Worm (Caenorhabditis elegans) whole organism, young adult: ENCODE results near the gene pkc-1.

Experiments used
- B0019.2 ChIP-seq: fragments of 200-800 bp; sonication (Bioruptor generic); conservative IDR thresholded peaks from 2 replicates; pipeline ENCODE4 v1.3.6; 2022; ENCODE audit warnings: missing genetic modification reagents, missing genetic modification characterization, missing compliant biosample characterization
- B0035.1 ChIP-seq: sonication (generic microtip); optimal IDR thresholded peaks from 2 replicates; lab custom pipeline; 2016; ENCODE audit warnings: missing genetic modification characterization, mild to moderate bottlenecking, missing compliant biosample characterization, missing genotype, missing genetic modification reagents
- B0261.1 ChIP-seq: sonication (generic microtip); optimal IDR thresholded peaks from 2 replicates; lab custom pipeline; 2016; ENCODE audit warnings: mild to moderate bottlenecking, missing genetic modification characterization, moderate library complexity, missing compliant biosample characterization
- C06A6.2 ChIP-seq: fragments of 200-800 bp; sonication (Bioruptor generic); conservative IDR thresholded peaks from 2 replicates; pipeline ENCODE4 v1.3.6; 2022; ENCODE audit warnings: missing genetic modification characterization, missing compliant biosample characterization
- D2030.7 ChIP-seq: fragments of 200-800 bp; sonication (Bioruptor generic); IDR thresholded peaks from 2 replicates; pipeline ENCODE4 v1.3.6; 2022; ENCODE audit warnings: missing genetic modification reagents, missing genetic modification characterization, missing compliant biosample characterization
- F23B12.7 ChIP-seq: sonication (generic microtip); optimal IDR thresholded peaks from 2 replicates; lab custom pipeline; 2017; ENCODE audit warnings: missing genetic modification characterization, mild to moderate bottlenecking, missing compliant biosample characterization, antibody characterized with exemption, moderate library complexity; ENCODE audit not compliant: insufficient read depth
- F33H1.4 ChIP-seq: fragments of 200-800 bp; sonication (Bioruptor generic); IDR thresholded peaks from 2 replicates; pipeline ENCODE4 v1.3.6; 2022; ENCODE audit warnings: missing genetic modification reagents, missing genetic modification characterization, missing compliant biosample characterization
- F52B5.7 ChIP-seq: sonication (generic microtip); optimal IDR thresholded peaks from 2 replicates; lab custom pipeline; 2016; ENCODE audit warnings: mild to moderate bottlenecking, missing genetic modification characterization, missing compliant biosample characterization
- F57C9.4 ChIP-seq: sonication (generic microtip); optimal IDR thresholded peaks from 2 replicates; lab custom pipeline; 2017; ENCODE audit warnings: mild to moderate bottlenecking, missing genetic modification characterization, missing compliant biosample characterization
- K11D2.4 ChIP-seq: fragments of 200-800 bp; sonication (Bioruptor generic); IDR thresholded peaks from 2 replicates; pipeline ENCODE4 v1.3.6; 2022; ENCODE audit warnings: missing genetic modification reagents, missing genetic modification characterization, missing compliant biosample characterization
- K12H6.12 ChIP-seq: fragments of 200-800 bp; sonication (Bioruptor generic); optimal IDR thresholded peaks from 2 replicates; lab custom pipeline; 2018; ENCODE audit warnings: mild to moderate bottlenecking, missing genetic modification characterization, missing compliant biosample characterization
- T26A5.8 ChIP-seq: sonication (generic microtip); optimal IDR thresholded peaks from 2 replicates; lab custom pipeline; 2016; ENCODE audit warnings: missing genetic modification characterization, missing compliant biosample characterization
- Y67H2A.10 ChIP-seq: fragments of 200-800 bp; sonication (Bioruptor generic); conservative IDR thresholded peaks from 2 replicates; pipeline ENCODE4 v1.3.6; 2022; ENCODE audit warnings: missing genetic modification reagents, missing genetic modification characterization, missing compliant biosample characterization
- aptf-2 ChIP-seq: fragments of 200-800 bp; sonication (Bioruptor generic); conservative IDR thresholded peaks from 2 replicates; pipeline ENCODE4 v1.3.6; 2022; ENCODE audit warnings: missing genetic modification reagents, missing genetic modification characterization, missing compliant biosample characterization
- athp-1 ChIP-seq: sonication (generic microtip); optimal IDR thresholded peaks from 2 replicates; lab custom pipeline; 2017; ENCODE audit warnings: mild to moderate bottlenecking, missing genetic modification characterization, missing compliant biosample characterization
- ccch-3 ChIP-seq: fragments of 200-800 bp; sonication (Bioruptor generic); optimal IDR thresholded peaks from 2 replicates; lab custom pipeline; 2018; ENCODE audit warnings: mild to moderate bottlenecking, missing genetic modification characterization, missing compliant biosample characterization
- cebp-1 ChIP-seq, 2 experiments: fragments of 200-800 bp in 1 of 2; sonication (Bioruptor generic) in 1 of 2; sonication (generic microtip) in 1 of 2; IDR thresholded peaks in 1 of 2; optimal IDR thresholded peaks in 1 of 2; 2 replicates each; pipeline versions ENCODE4 v1.3.6 to Lab custom; 2017 to 2022; ENCODE audit warnings: missing compliant biosample characterization in 2 of 2, missing genetic modification characterization in 2 of 2, mild to moderate bottlenecking in 1 of 2, missing genetic modification reagents in 1 of 2, moderate library complexity in 1 of 2
- ceh-100 ChIP-seq: fragments of 200-800 bp; sonication (Bioruptor generic); IDR thresholded peaks from 2 replicates; pipeline ENCODE4 v1.3.6; 2022; ENCODE audit warnings: missing genetic modification reagents, missing genetic modification characterization, missing compliant biosample characterization
- ceh-58 ChIP-seq: fragments of 200-800 bp; sonication (Bioruptor generic); IDR thresholded peaks from 2 replicates; pipeline ENCODE4 v1.3.6; 2022; ENCODE audit warnings: missing genetic modification characterization, missing compliant biosample characterization
- chd-7 ChIP-seq: sonication (generic microtip); optimal IDR thresholded peaks from 2 replicates; lab custom pipeline; 2016; ENCODE audit warnings: mild to moderate bottlenecking, missing genetic modification characterization, moderate library complexity, missing compliant biosample characterization
- dox-1 ChIP-seq: fragments of 200-800 bp; sonication (Bioruptor generic); IDR thresholded peaks from 2 replicates; pipeline ENCODE4 v1.3.6; 2022; ENCODE audit warnings: missing genetic modification reagents, missing genetic modification characterization, missing compliant biosample characterization
- dpl-1 ChIP-seq: fragments of 150-350 bp; optimal IDR thresholded peaks from 2 replicates; lab custom pipeline; 2014; ENCODE audit warnings: missing biosample characterization, missing genetic modification reagents, missing genetic modification characterization
- efl-1 ChIP-seq: fragments of 150-350 bp; optimal IDR thresholded peaks from 2 replicates; lab custom pipeline; 2014; ENCODE audit warnings: missing biosample characterization, missing genetic modification reagents, missing genetic modification characterization
- ets-4 ChIP-seq: fragments of 200-800 bp; sonication (Bioruptor generic); optimal IDR thresholded peaks from 2 replicates; lab custom pipeline; 2018; ENCODE audit warnings: mild to moderate bottlenecking, missing genetic modification characterization, missing compliant biosample characterization
- fkh-3 ChIP-seq: sonication (generic microtip); optimal IDR thresholded peaks from 2 replicates; lab custom pipeline; 2016; ENCODE audit warnings: mild to moderate bottlenecking, missing genetic modification characterization, missing compliant biosample characterization
- gei-17 ChIP-seq: fragments of 200-800 bp; sonication (Bioruptor generic); optimal IDR thresholded peaks from 2 replicates; lab custom pipeline; 2018; ENCODE audit warnings: mild to moderate bottlenecking, missing genetic modification characterization, missing compliant biosample characterization
- hmg-1.2 ChIP-seq: fragments of 200-800 bp; sonication (Bioruptor generic); IDR thresholded peaks from 2 replicates; pipeline ENCODE4 v1.3.6; 2022; ENCODE audit warnings: missing genetic modification reagents, missing genetic modification characterization, missing compliant biosample characterization
- hmg-20 ChIP-seq: fragments of 200-800 bp; sonication (Bioruptor generic); IDR thresholded peaks from 2 replicates; pipeline ENCODE4 v1.3.6; 2022; ENCODE audit warnings: missing genetic modification reagents, missing genetic modification characterization, missing compliant biosample characterization
- lag-1 ChIP-seq: fragments of 200-800 bp; sonication (Bioruptor generic); IDR thresholded peaks from 2 replicates; pipeline ENCODE4 v1.3.6; 2022; ENCODE audit warnings: missing genetic modification reagents, missing genetic modification characterization, missing compliant biosample characterization
- lin-26 ChIP-seq: fragments of 200-800 bp; sonication (Bioruptor generic); IDR thresholded peaks from 2 replicates; pipeline ENCODE4 v1.3.6; 2022; ENCODE audit warnings: missing genetic modification reagents, missing genetic modification characterization, missing compliant biosample characterization
- lsy-27 ChIP-seq: sonication (generic microtip); optimal IDR thresholded peaks from 2 replicates; lab custom pipeline; 2017; ENCODE audit warnings: missing genetic modification characterization, mild to moderate bottlenecking, missing compliant biosample characterization, antibody characterized with exemption, missing genotype, borderline replicate concordance; ENCODE audit not compliant: insufficient read depth
- nfya-2 ChIP-seq: fragments of 200-800 bp; sonication (Bioruptor generic); IDR thresholded peaks from 2 replicates; pipeline ENCODE4 v1.3.6; 2022; ENCODE audit warnings: missing genetic modification reagents, missing genetic modification characterization, missing compliant biosample characterization
- nfyb-1 ChIP-seq: fragments of 200-800 bp; sonication (Bioruptor generic); IDR thresholded peaks from 2 replicates; pipeline ENCODE4 v1.3.6; 2022; ENCODE audit warnings: missing genetic modification reagents, missing genetic modification characterization, missing compliant biosample characterization
- nhr-120 ChIP-seq: fragments of 200-800 bp; sonication (Bioruptor generic); IDR thresholded peaks from 2 replicates; pipeline ENCODE4 v1.3.6; 2022; ENCODE audit warnings: missing genetic modification characterization, missing compliant biosample characterization
- nhr-27 ChIP-seq: fragments of 200-800 bp; sonication (Bioruptor generic); optimal IDR thresholded peaks from 2 replicates; lab custom pipeline; 2018; ENCODE audit warnings: mild to moderate bottlenecking, missing genetic modification characterization, moderate library complexity, missing compliant biosample characterization
- rcor-1 ChIP-seq: fragments of 200-800 bp; sonication (Bioruptor generic); IDR thresholded peaks from 2 replicates; pipeline ENCODE4 v1.3.6; 2022; ENCODE audit warnings: missing genetic modification reagents, missing genetic modification characterization, missing compliant biosample characterization
- repo-1 ChIP-seq: sonication (generic microtip); optimal IDR thresholded peaks from 2 replicates; lab custom pipeline; 2017; ENCODE audit warnings: mild to moderate bottlenecking, missing genetic modification characterization, missing compliant biosample characterization
- rpc-1 ChIP-seq, 2 experiments: fragments of 150-350 bp in 1 of 2; sonication (generic microtip) in 1 of 2; optimal IDR thresholded peaks; 2 replicates each; lab custom pipeline; 2014 to 2018; ENCODE audit warnings: missing biosample characterization in 1 of 2, missing genetic modification characterization in 1 of 2, missing genetic modification reagents in 1 of 2, missing genotype in 1 of 2
- sea-2 ChIP-seq: fragments of 200-800 bp; sonication (Bioruptor generic); IDR thresholded peaks from 2 replicates; pipeline ENCODE4 v1.3.6; 2022; ENCODE audit warnings: missing genetic modification characterization, missing compliant biosample characterization
- somi-1 ChIP-seq: fragments of 200-800 bp; sonication (Bioruptor generic); optimal IDR thresholded peaks from 2 replicates; lab custom pipeline; 2018; ENCODE audit warnings: mild to moderate bottlenecking, missing genetic modification characterization, missing compliant biosample characterization
- tlf-1 ChIP-seq: fragments of 200-800 bp; sonication (Bioruptor generic); optimal IDR thresholded peaks from 2 replicates; lab custom pipeline; 2018; ENCODE audit warnings: mild to moderate bottlenecking, missing genetic modification characterization, missing compliant biosample characterization
- unc-130 ChIP-seq: sonication (generic microtip); optimal IDR thresholded peaks from 2 replicates; lab custom pipeline; 2016; ENCODE audit warnings: missing genetic modification reagents, missing genetic modification characterization, missing compliant biosample characterization
- unc-62 ChIP-seq: fragments of 150-350 bp; optimal IDR thresholded peaks from 2 replicates; lab custom pipeline; 2014; ENCODE audit warnings: missing biosample characterization, missing genetic modification reagents, missing genetic modification characterization
- zfh-2 ChIP-seq: fragments of 200-800 bp; sonication (Bioruptor generic); conservative IDR thresholded peaks from 2 replicates; pipeline ENCODE4 v1.3.6; 2022; ENCODE audit warnings: missing genetic modification reagents, missing genetic modification characterization, missing compliant biosample characterization
- ztf-3 ChIP-seq: fragments of 200-800 bp; sonication (Bioruptor generic); optimal IDR thresholded peaks from 2 replicates; lab custom pipeline; 2018; ENCODE audit warnings: mild to moderate bottlenecking, missing genetic modification characterization, missing compliant biosample characterization
- ztf-6 ChIP-seq: fragments of 200-800 bp; sonication (Bioruptor generic); IDR thresholded peaks from 2 replicates; pipeline ENCODE4 v1.3.6; 2022; ENCODE audit warnings: missing genetic modification reagents, missing genetic modification characterization, missing compliant biosample characterization

Gene pkc-1

DNA sequence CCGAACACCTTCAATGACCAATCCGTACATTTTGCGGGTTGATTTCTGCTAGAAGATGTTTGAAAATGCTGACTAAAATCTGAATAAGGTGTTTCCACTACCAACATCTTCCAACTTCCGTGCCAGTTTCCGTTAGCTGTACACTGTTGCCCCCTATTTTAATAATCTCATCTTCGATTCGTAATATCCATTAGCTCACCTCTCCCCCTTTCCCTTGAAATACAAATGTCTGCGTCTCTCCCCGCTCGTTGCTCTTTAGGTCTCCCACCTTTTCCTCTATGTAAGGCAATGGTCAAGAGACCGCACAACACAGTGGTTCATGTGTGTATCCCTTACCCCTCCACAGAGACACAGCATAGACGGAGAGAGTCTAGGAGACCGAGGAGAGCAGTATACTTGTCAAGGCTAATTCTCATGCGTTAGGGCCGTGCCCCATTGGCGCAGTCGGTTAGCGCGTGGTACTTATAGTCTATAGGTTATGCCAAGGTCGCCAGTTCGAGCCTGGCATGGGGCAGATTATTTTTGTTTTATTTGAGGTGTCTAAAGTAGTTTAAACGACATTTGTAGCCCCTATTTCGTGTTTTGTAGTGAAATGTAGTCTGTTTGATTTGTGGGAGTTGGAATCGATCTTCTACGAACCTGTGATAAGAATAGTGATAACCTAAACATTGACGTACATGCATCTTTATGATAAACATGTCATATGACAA lies 30.1 kb downstream of the pkc-1 start, which contains the start of gene gcy-33 (continued):
- TF ChIP-seq ets-4 (peak; percentile 96), aptf-2 (no peak), tlf-1 (GFP tag; lab: Kevin White, UChicago) (peak; percentile 75), dpl-1 (GFP tag; lab: Kevin White, UChicago) (no peak), B0035.1 (tag; lab: Kevin White, UChicago) (peak; percentile 72), C06A6.2 (peak; percentile 72; the same call in 1 of the 2 replicates), nfya-2 (GFP tag; lab: Robert Waterston, UW) (no peak), ztf-3 (GFP tag; lab: Kevin White, UChicago) (no peak), K11D2.4 (GFP tag; lab: Robert Waterston, UW) (0 out of 2 replicates have a peak, but pooled peaks have one; percentile 54), ccch-3 (GFP tag; lab: Kevin White, UChicago) (no peak), unc-62 (GFP tag; lab: Kevin White, UChicago) (no peak), hmg-20 (GFP tag; lab: Robert Waterston, UW) (peak; percentile 46; the same call in 1 of the 2 replicates), repo-1 (tag; lab: Kevin White, UChicago) (peak; percentile 93), athp-1 (tag; lab: Kevin White, UChicago) (peak; percentile 59), B0019.2 (GFP tag; lab: Robert Waterston, UW) (no peak), somi-1 (GFP tag; lab: Kevin White, UChicago) (peak; percentile 36), rpc-1 (optimal IDR thresholded peaks at IDR 0.05; lab: Kevin White, UChicago) (peak; percentile 87), rpc-1 (tag; optimal IDR thresholded peaks at IDR 0.05; lab: Kevin White, UChicago) (peak; percentile 88), F23B12.7 (tag; lab: Kevin White, UChicago) (no peak), fkh-3 (tag; lab: Kevin White, UChicago) (peak; percentile 95), F57C9.4 (tag; lab: Kevin White, UChicago) (no peak), lin-26 (peak; percentile 92), Y67H2A.10 (GFP tag; lab: Robert Waterston, UW) (peak; percentile 28; the same call in 1 of the 2 replicates), dox-1 (GFP tag; lab: Robert Waterston, UW) (peak; percentile 82), K12H6.12 (peak; percentile 70), zfh-2 (GFP tag; lab: Robert Waterston, UW) (no peak), nfyb-1 (GFP tag; lab: Robert Waterston, UW) (peak; percentile 95), cebp-1 (GFP tag; IDR thresholded peaks at IDR 0.05; lab: Robert Waterston, UW) (no peak), cebp-1 (tag; optimal IDR thresholded peaks at IDR 0.05; lab: Kevin White, UChicago) (peak; percentile 84), chd-7 (peak; percentile 93), unc-130 (GFP tag; lab: Kevin White, UChicago) (peak; percentile 72), lsy-27 (tag; lab: Kevin White, UChicago) (peak; percentile 64), F52B5.7 (tag; lab: Kevin White, UChicago) (peak; percentile 85), nhr-27 (tag; lab: Kevin White, UChicago) (peak; percentile 81), ztf-6 (GFP tag; lab: Robert Waterston, UW) (peak; percentile 63; the same call in 1 of the 2 replicates), nhr-120 (GFP tag; lab: Robert Waterston, UW) (0 out of 2 replicates have a peak, but pooled peaks have one; percentile 67), hmg-1.2 (peak; percentile 83), gei-17 (GFP tag; lab: Kevin White, UChicago) (peak; percentile 77), T26A5.8 (tag; lab: Kevin White, UChicago) (peak; percentile 83), D2030.7 (GFP tag; lab: Robert Waterston, UW) (peak; percentile 72), F33H1.4 (GFP tag; lab: Robert Waterston, UW) (peak; percentile 29; the same call in 1 of the 2 replicates), lag-1 (GFP tag; lab: Robert Waterston, UW) (peak; percentile 85; the same call in 1 of the 2 replicates), efl-1 (GFP tag; lab: Kevin White, UChicago) (no peak), ceh-100 (GFP tag; lab: Robert Waterston, UW) (peak; percentile 79), ceh-58 (0 out of 2 replicates have a peak, but pooled peaks have one; percentile 15), B0261.1 (tag; lab: Kevin White, UChicago) (peak; percentile 95), sea-2 (GFP tag; lab: Robert Waterston, UW) (no peak), rcor-1 (GFP tag; lab: Robert Waterston, UW) (peak; percentile 87)
